Worm (Caenorhabditis elegans) whole organism, L3 larva: Measurements from ENCODE around the gene gpa-5.

ENCODE experiments used
- R02D3.7 ChIP-seq: fragments of 150-350 bp; optimal IDR thresholded peaks from 2 replicates; lab custom pipeline; 2014; ENCODE audit warnings: missing biosample characterization, missing genetic modification characterization
- ZK546.5 ChIP-seq: sonication (generic microtip); optimal IDR thresholded peaks from 2 replicates; lab custom pipeline; 2017; ENCODE audit warnings: missing biosample characterization, missing genetic modification characterization
- aly-2 ChIP-seq: fragments of 150-350 bp; optimal IDR thresholded peaks from 2 replicates; lab custom pipeline; 2014; ENCODE audit warnings: missing biosample characterization, missing genetic modification characterization
- ceh-16 ChIP-seq: sonication (generic microtip); optimal IDR thresholded peaks from 2 replicates; lab custom pipeline; 2017; ENCODE audit warnings: missing biosample characterization, missing genetic modification characterization
- ceh-28 ChIP-seq: fragments of 150-350 bp; optimal IDR thresholded peaks from 2 replicates; lab custom pipeline; 2014; ENCODE audit warnings: missing biosample characterization, missing genetic modification reagents, missing genetic modification characterization
- ceh-82 ChIP-seq: fragments of 150-350 bp; optimal IDR thresholded peaks from 2 replicates; lab custom pipeline; 2014; ENCODE audit warnings: missing biosample characterization, missing genetic modification characterization
- egl-27 ChIP-seq: sonication (generic microtip); optimal IDR thresholded peaks from 4 replicates; lab custom pipeline; 2017; ENCODE audit warnings: missing biosample characterization, missing genetic modification reagents, missing genetic modification characterization
- egl-5 ChIP-seq: fragments of 150-350 bp; optimal IDR thresholded peaks from 2 replicates; lab custom pipeline; 2017; ENCODE audit warnings: missing biosample characterization, missing genetic modification reagents, missing genetic modification characterization, inconsistent platforms
- elt-1 ChIP-seq: fragments of 150-350 bp; optimal IDR thresholded peaks from 2 replicates; lab custom pipeline; 2014; ENCODE audit warnings: missing biosample characterization, missing genetic modification characterization
- elt-2 ChIP-seq: sonication (generic microtip); optimal IDR thresholded peaks from 2 replicates; lab custom pipeline; 2016; ENCODE audit warnings: missing genetic modification reagents, mild to moderate bottlenecking, missing genetic modification characterization, missing compliant biosample characterization
- elt-3 ChIP-seq, 3 experiments: fragments of 150-350 bp in 1 of 3; sonication (generic microtip) in 2 of 3; optimal IDR thresholded peaks; 2 replicates in 2 of 3; 4 replicates in 1 of 3; lab custom pipeline; 2014 to 2017; ENCODE audit warnings: missing biosample characterization in 3 of 3, missing genetic modification characterization in 3 of 3
- fkh-10 ChIP-seq: sonication (generic microtip); optimal IDR thresholded peaks from 2 replicates; lab custom pipeline; 2017; ENCODE audit warnings: missing biosample characterization, missing genetic modification reagents, missing genetic modification characterization
- fkh-2 ChIP-seq: fragments of 150-350 bp; optimal IDR thresholded peaks from 2 replicates; lab custom pipeline; 2014; ENCODE audit warnings: missing biosample characterization, missing genetic modification reagents, missing genetic modification characterization
- hmg-11 ChIP-seq: sonication (generic microtip); optimal IDR thresholded peaks from 2 replicates; lab custom pipeline; 2016; ENCODE audit warnings: missing genetic modification characterization, missing compliant biosample characterization
- jun-1 ChIP-seq: fragments of 150-350 bp; optimal IDR thresholded peaks from 2 replicates; lab custom pipeline; 2014; ENCODE audit warnings: missing biosample characterization, missing genetic modification reagents, missing genetic modification characterization
- lin-15B ChIP-seq: fragments of 150-350 bp; optimal IDR thresholded peaks from 2 replicates; lab custom pipeline; 2014; ENCODE audit warnings: missing biosample characterization, missing genetic modification characterization
- lin-39 ChIP-seq: fragments of 150-350 bp; optimal IDR thresholded peaks from 2 replicates; lab custom pipeline; 2018; ENCODE audit warnings: missing biosample characterization, missing genetic modification reagents, missing genetic modification characterization
- mdl-1 ChIP-seq: fragments of 150-350 bp; optimal IDR thresholded peaks from 2 replicates; lab custom pipeline; 2014; ENCODE audit warnings: missing biosample characterization, missing genetic modification characterization
- mml-1 ChIP-seq: fragments of 150-350 bp; sonication (generic microtip); optimal IDR thresholded peaks from 3 replicates; lab custom pipeline; 2014; ENCODE audit warnings: missing biosample characterization, missing genetic modification characterization
- nfya-1 ChIP-seq: sonication (generic microtip); optimal IDR thresholded peaks from 2 replicates; lab custom pipeline; 2017; ENCODE audit warnings: missing genetic modification characterization, mild to moderate bottlenecking, missing compliant biosample characterization, antibody characterized with exemption, moderate library complexity; ENCODE audit not compliant: insufficient read depth
- nhr-11 ChIP-seq: fragments of 150-350 bp; optimal IDR thresholded peaks from 2 replicates; lab custom pipeline; 2014; ENCODE audit warnings: missing biosample characterization, missing genetic modification characterization
- nhr-12 ChIP-seq: fragments of 150-350 bp; optimal IDR thresholded peaks from 2 replicates; lab custom pipeline; 2014; ENCODE audit warnings: missing biosample characterization, missing genetic modification characterization
- nhr-23 ChIP-seq: fragments of 150-350 bp; optimal IDR thresholded peaks from 2 replicates; lab custom pipeline; 2014; ENCODE audit warnings: missing biosample characterization, missing genetic modification reagents, missing genetic modification characterization
- nhr-237 ChIP-seq: fragments of 150-350 bp; optimal IDR thresholded peaks from 2 replicates; lab custom pipeline; 2014; ENCODE audit warnings: missing biosample characterization, missing genetic modification characterization
- nhr-43 ChIP-seq: sonication (generic microtip); optimal IDR thresholded peaks from 2 replicates; lab custom pipeline; 2016; ENCODE audit warnings: mild to moderate bottlenecking, missing genetic modification characterization, missing compliant biosample characterization; ENCODE audit not compliant: poor library complexity, severe bottlenecking
- nhr-67 ChIP-seq: fragments of 150-350 bp; optimal IDR thresholded peaks from 2 replicates; lab custom pipeline; 2014; ENCODE audit warnings: missing biosample characterization, missing genetic modification characterization
- nhr-76 ChIP-seq: fragments of 150-350 bp; sonication (generic microtip); optimal IDR thresholded peaks from 5 replicates; lab custom pipeline; 2014; ENCODE audit warnings: missing biosample characterization, missing genetic modification characterization
- pha-4 ChIP-seq: fragments of 150-350 bp; optimal IDR thresholded peaks from 2 replicates; lab custom pipeline; 2014; ENCODE audit warnings: missing biosample characterization, missing genetic modification reagents, missing genetic modification characterization
- sea-2 ChIP-seq: fragments of 150-350 bp; sonication (generic microtip); optimal IDR thresholded peaks from 4 replicates; lab custom pipeline; 2014; ENCODE audit warnings: missing biosample characterization, missing genetic modification reagents, missing genetic modification characterization
- snpc-4 ChIP-seq: fragments of 150-350 bp; optimal IDR thresholded peaks from 2 replicates; lab custom pipeline; 2014; ENCODE audit warnings: missing biosample characterization, missing genetic modification characterization
- tbx-2 ChIP-seq: sonication (generic microtip); optimal IDR thresholded peaks from 2 replicates; lab custom pipeline; 2016; ENCODE audit warnings: mild to moderate bottlenecking, missing genetic modification characterization, missing compliant biosample characterization
- unc-39 ChIP-seq: sonication (generic microtip); optimal IDR thresholded peaks from 4 replicates; lab custom pipeline; 2017; ENCODE audit warnings: missing biosample characterization, missing genetic modification characterization
- unc-62 ChIP-seq: fragments of 150-350 bp; sonication (generic microtip); optimal IDR thresholded peaks from 4 replicates; lab custom pipeline; 2014; ENCODE audit warnings: missing biosample characterization, missing genetic modification reagents, missing genetic modification characterization
- zag-1 ChIP-seq: fragments of 150-350 bp; optimal IDR thresholded peaks from 2 replicates; lab custom pipeline; 2014; ENCODE audit warnings: missing biosample characterization, missing genetic modification characterization
- ztf-11 ChIP-seq: fragments of 150-350 bp; optimal IDR thresholded peaks from 2 replicates; lab custom pipeline; 2014; ENCODE audit warnings: missing biosample characterization, missing genetic modification characterization
- ztf-4 ChIP-seq: fragments of 150-350 bp; optimal IDR thresholded peaks from 2 replicates; lab custom pipeline; 2014; ENCODE audit warnings: missing biosample characterization, missing genetic modification characterization

The gpa-5 gene

DNA sequence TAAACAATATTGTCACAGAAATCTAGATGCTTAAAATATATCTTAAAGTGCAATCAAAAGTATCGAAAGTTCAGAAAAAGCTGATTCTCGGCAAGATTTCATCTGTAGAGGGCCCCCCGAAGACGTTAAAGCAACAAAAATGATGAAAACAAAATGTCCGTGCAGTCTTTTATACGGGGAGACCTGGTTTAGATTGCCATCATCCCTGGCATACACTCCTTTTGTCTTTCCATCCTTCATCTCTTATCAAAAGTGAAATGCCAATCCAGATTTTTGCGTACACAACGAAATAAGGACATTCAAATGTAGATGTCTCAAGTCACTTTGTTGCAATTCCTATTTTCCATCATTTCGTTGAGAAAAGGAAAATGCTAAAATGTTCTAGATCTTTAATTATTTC, 6.7 kb downstream of the gpa-5 start:
- no peak for TF ChIP-seq elt-1 (tag; lab: Kevin White, UChicago)
- TF ChIP-seq nhr-67, result no peak
- no peak for TF ChIP-seq pha-4 (tag; lab: Kevin White, UChicago)
- no peak for TF ChIP-seq egl-5 (tag; lab: Kevin White, UChicago)
- no peak for TF ChIP-seq lin-39

DNA sequence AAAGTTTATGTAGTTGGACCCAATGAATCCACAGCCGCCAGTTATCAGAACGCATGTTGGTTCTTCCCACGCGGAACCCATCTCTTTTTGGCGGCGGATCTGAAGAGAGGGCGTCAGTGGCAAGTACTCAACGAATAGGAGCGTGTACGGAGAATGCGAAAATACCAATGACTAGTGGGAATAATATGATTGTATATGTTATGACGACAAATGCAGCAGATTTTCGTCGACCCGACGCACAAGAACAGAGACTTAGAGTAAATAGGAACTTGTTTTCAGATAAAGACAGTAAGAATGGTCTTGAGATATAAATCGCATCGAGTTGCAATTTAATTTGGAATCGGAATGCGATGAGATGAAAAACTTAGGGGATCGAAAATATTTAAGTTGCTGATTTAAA, 7.9 kb downstream of the gpa-5 start, which contains the start of gene bus-5:
Gene bus-5, minus strand, starts transcription at position 101 of the 400 bp plus-strand sequence.
- TF ChIP-seq hmg-11 (no peak), elt-2 (tag; lab: Kevin White, UChicago) (no peak), unc-62 (no peak), elt-1 (tag; lab: Kevin White, UChicago) (no peak), R02D3.7 (tag; lab: Kevin White, UChicago) (no peak), nhr-11 (tag; lab: Kevin White, UChicago) (no peak), nhr-12 (tag; lab: Kevin White, UChicago) (no peak), snpc-4 (tag; lab: Kevin White, UChicago) (no peak), mml-1 (tag; lab: Kevin White, UChicago) (no peak), lin-15B (tag; lab: Kevin White, UChicago) (no peak), fkh-2 (no peak), ztf-11 (no peak), fkh-10 (GFP tag; lab: Kevin White, UChicago) (no peak), ZK546.5 (tag; lab: Kevin White, UChicago) (no peak), sea-2 (no peak), nhr-67 (no peak), ztf-4 (tag; lab: Kevin White, UChicago) (no peak), elt-3 (tag; optimal IDR thresholded peaks at IDR 0.05; lab: Kevin White, UChicago) (no peak), nhr-237 (no peak), lin-39 (no peak)
- TF ChIP-seq, all 47 proteins: peak for 0

DNA sequence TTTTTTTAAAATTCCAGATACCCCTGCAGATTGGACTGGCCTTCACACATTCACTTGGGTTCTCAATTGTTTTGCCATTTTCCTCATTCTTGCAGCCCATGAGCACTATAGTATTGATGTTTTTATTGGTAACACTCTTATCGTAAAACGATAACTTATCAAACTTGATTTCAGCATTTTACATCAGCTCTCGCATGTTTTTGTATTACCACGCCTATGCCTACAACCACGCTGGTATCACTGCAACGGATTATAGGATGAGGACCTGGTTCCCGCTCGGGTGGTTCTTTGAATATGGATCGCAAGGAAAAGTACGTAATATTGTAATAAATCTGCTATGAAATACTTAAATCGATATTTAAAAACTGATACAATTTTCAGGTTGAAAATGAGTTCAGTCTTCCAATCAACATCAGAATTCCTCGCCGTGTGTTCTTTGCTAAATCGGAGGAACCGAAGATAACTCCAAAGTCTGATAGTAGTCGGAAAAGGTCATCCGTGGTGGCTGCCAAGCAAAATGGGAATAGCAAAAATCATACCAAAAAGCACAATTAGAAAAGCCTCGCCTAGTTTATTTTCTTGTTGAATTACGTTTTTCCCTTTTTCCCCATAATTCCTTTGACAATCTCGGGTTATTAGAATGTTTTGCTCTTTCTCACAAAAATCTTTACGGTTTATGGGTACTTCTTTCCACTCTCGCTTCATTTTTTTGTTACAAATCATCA, 10.1 kb downstream of the gpa-5 start:
- TF ChIP-seq ztf-11, result no peak
- peak; percentile 76 for TF ChIP-seq nhr-43 (tag; lab: Kevin White, UChicago)

- TF ChIP-seq snpc-4 (tag; lab: Kevin White, UChicago) (no peak), nfya-1 (tag; lab: Kevin White, UChicago) (no peak), ceh-16 (tag; lab: Kevin White, UChicago) (no peak), zag-1 (tag; lab: Kevin White, UChicago) (no peak), nhr-23 (no peak), nhr-67 (no peak), aly-2 (tag; lab: Kevin White, UChicago) (no peak), ceh-28 (tag; lab: Kevin White, UChicago) (no peak), pha-4 (tag; lab: Kevin White, UChicago) (no peak), unc-39 (tag; lab: Kevin White, UChicago) (no peak), elt-1 (tag; lab: Kevin White, UChicago) (no peak), mdl-1 (no peak)
Measured at ce11 chrX:2108682-2109081, 12.2 kb downstream of the gpa-5 start, which contains the start of gene F53B1.2. F53B1.2 (plus strand) TSS chrX:2108982.

ce11 chrX:2108182-2108581, 12.7 kb downstream of the gpa-5 start:
- TF ChIP-seq tbx-2 (no peak), unc-62 (no peak), elt-2 (tag; lab: Kevin White, UChicago) (no peak), nhr-43 (tag; lab: Kevin White, UChicago) (no peak), elt-1 (tag; lab: Kevin White, UChicago) (no peak), ztf-4 (tag; lab: Kevin White, UChicago) (no peak), fkh-10 (GFP tag; lab: Kevin White, UChicago) (no peak), nhr-12 (tag; lab: Kevin White, UChicago) (no peak), snpc-4 (tag; lab: Kevin White, UChicago) (no peak), mml-1 (tag; lab: Kevin White, UChicago) (no peak), fkh-2 (no peak), aly-2 (tag; lab: Kevin White, UChicago) (no peak), egl-27 (tag; lab: Kevin White, UChicago) (no peak), jun-1 (no peak), elt-3 (tag; optimal IDR thresholded peaks at IDR 0.05; lab: Kevin White, UChicago) (no peak), ceh-82 (tag; lab: Kevin White, UChicago) (no peak), lin-39 (no peak), unc-39 (tag; lab: Kevin White, UChicago) (no peak), nhr-76 (no peak)
